Worm (Caenorhabditis elegans): ENCODE results near the gene pvf-1.
A peak's percentile ranks its signal among the peaks of the same experiment; 100 is the strongest.

The pvf-1 gene

ce11 chrIII:1785776-1786175, 38.3 kb downstream of the pvf-1 start (continued):
- TF ChIP-seq nhr-12 (tag; optimal IDR thresholded peaks at IDR 0.05): no peak
- TF ChIP-seq lin-13 (GFP tag; optimal IDR thresholded peaks at IDR 0.05): peak; percentile 27
- peak; percentile 34 for TF ChIP-seq nhr-19 (GFP tag; conservative IDR thresholded peaks at IDR 0.05)
- peak; percentile 11 for TF ChIP-seq lin-15B (tag; optimal IDR thresholded peaks at IDR 0.05)
- no peak for TF ChIP-seq elt-2 (tag; optimal IDR thresholded peaks at IDR 0.05)
- no peak for TF ChIP-seq nhr-28 (tag; optimal IDR thresholded peaks at IDR 0.05)
- peak; percentile 51 for TF ChIP-seq swsn-7 (tag; optimal IDR thresholded peaks at IDR 0.05)
- TF ChIP-seq egl-27 (tag; optimal IDR thresholded peaks at IDR 0.05): no peak
- TF ChIP-seq lsy-2 (tag; optimal IDR thresholded peaks at IDR 0.05): peak; percentile 52 to 62
- TF ChIP-seq nhr-76 (tag; optimal IDR thresholded peaks at IDR 0.05): no peak
- no peak for TF ChIP-seq unc-98 (GFP tag; IDR thresholded peaks at IDR 0.05)
- TF ChIP-seq zip-4 (GFP tag; optimal IDR thresholded peaks at IDR 0.05): no peak
- TF ChIP-seq tlp-1 (tag; optimal IDR thresholded peaks at IDR 0.05): no peak
- TF ChIP-seq ceh-88 (GFP tag; IDR thresholded peaks at IDR 0.05): no peak
- TF ChIP-seq ceh-90 (tag; optimal IDR thresholded peaks at IDR 0.05): no peak
- no peak for TF ChIP-seq lin-39 (tag; optimal IDR thresholded peaks at IDR 0.05)
- peak in 2 of 3 experiments; percentile 47 to 91 for TF ChIP-seq ceh-82 (tag; optimal IDR thresholded peaks at IDR 0.05)
- TF ChIP-seq alr-1 (tag; optimal IDR thresholded peaks at IDR 0.05; ENCODE audit: borderline replicate concordance): no peak
- no peak for TF ChIP-seq pax-3 (tag; optimal IDR thresholded peaks at IDR 0.05)
- TF ChIP-seq mdl-1 (tag; optimal IDR thresholded peaks at IDR 0.05): no peak
- TF ChIP-seq unc-130 (tag; optimal IDR thresholded peaks at IDR 0.05): no peak
- TF ChIP-seq sup-37 (GFP tag; optimal IDR thresholded peaks at IDR 0.05): no peak
- no peak for TF ChIP-seq fkh-4 (tag; optimal IDR thresholded peaks at IDR 0.05; ENCODE audit: borderline replicate concordance)
- peak; percentile 66 for TF ChIP-seq nhr-47 (tag; optimal IDR thresholded peaks at IDR 0.05)
- no peak for TF ChIP-seq nhr-90 (tag; optimal IDR thresholded peaks at IDR 0.05; ENCODE audit: poor library complexity)
- peak; percentile 65 for TF ChIP-seq ceh-8 (GFP tag; optimal IDR thresholded peaks at IDR 0.05)
- TF ChIP-seq ces-1 (GFP tag; optimal IDR thresholded peaks at IDR 0.05): no peak
- TF ChIP-seq pqm-1 (tag; optimal IDR thresholded peaks at IDR 0.05): no peak
- peak; percentile 2 for TF ChIP-seq nhr-85 (tag)
- no peak for TF ChIP-seq aha-1 (tag; optimal IDR thresholded peaks at IDR 0.05)
- TF ChIP-seq lin-14 (GFP tag; optimal IDR thresholded peaks at IDR 0.05): peak; percentile 86
- no peak for TF ChIP-seq pag-3 (tag; optimal IDR thresholded peaks at IDR 0.05; ENCODE audit: borderline replicate concordance, insufficient read depth)
- no peak for TF ChIP-seq fos-1 (tag; optimal IDR thresholded peaks at IDR 0.05)
- no peak for TF ChIP-seq C34B4.2 (tag; optimal IDR thresholded peaks at IDR 0.05)
- TF ChIP-seq C04F5.9 (tag; optimal IDR thresholded peaks at IDR 0.05): no peak
- TF ChIP-seq Y116A8C.19 (tag; optimal IDR thresholded peaks at IDR 0.05; ENCODE audit: borderline replicate concordance): no peak
- TF ChIP-seq nhr-77 (tag; optimal IDR thresholded peaks at IDR 0.05): no peak
- TF ChIP-seq sox-4 (tag; optimal IDR thresholded peaks at IDR 0.05): no peak
- no peak for TF ChIP-seq C16A3.4 (tag; optimal IDR thresholded peaks at IDR 0.05)
- TF ChIP-seq ets-5 (GFP tag; IDR thresholded peaks at IDR 0.05): no peak
- peak in 1 of 2 experiments; percentile 52 for TF ChIP-seq lin-35 (GFP tag; optimal IDR thresholded peaks at IDR 0.05)
- TF ChIP-seq hlh-4 (tag; optimal IDR thresholded peaks at IDR 0.05): no peak
- TF ChIP-seq mef-2 (tag; optimal IDR thresholded peaks at IDR 0.05): no peak
- no peak for TF ChIP-seq jun-1 (tag; optimal IDR thresholded peaks at IDR 0.05)
- TF ChIP-seq nhr-11 (tag; optimal IDR thresholded peaks at IDR 0.05): no peak
- TF ChIP-seq unc-86 (tag; optimal IDR thresholded peaks at IDR 0.05): peak; percentile 76
- TF ChIP-seq F16B12.6 (tag; optimal IDR thresholded peaks at IDR 0.05): peak; percentile 26
- TF ChIP-seq fkh-8 (tag; optimal IDR thresholded peaks at IDR 0.05): peak; percentile 82
